Fruit fly (Drosophila melanogaster): ENCODE measurements around the gene CG7384.

The CG7384 gene

dm6 chr2L:10499608-10500007 is 10.6 kb downstream of the CG7384 start (continued):
- TF ChIP-seq CG10979 (tag; optimal IDR thresholded peaks at IDR 0.05) (no peak), CG31388 (GFP tag; optimal IDR thresholded peaks at IDR 0.05) (no peak), CG31365 (tag; optimal IDR thresholded peaks at IDR 0.05) (no peak), sens-2 (GFP tag; IDR thresholded peaks at IDR 0.05) (no peak), CG17829 (tag; optimal IDR thresholded peaks at IDR 0.05) (no peak), CG18599 (GFP tag; optimal IDR thresholded peaks at IDR 0.05) (peak; percentile 6), BtbVII (GFP tag; optimal IDR thresholded peaks at IDR 0.05) (peak; percentile 53), CG7987 (GFP tag; optimal IDR thresholded peaks at IDR 0.05) (peak; percentile 12), Awh (GFP tag; IDR thresholded peaks at IDR 0.05) (peak; percentile 30; the same call in 1 of the 2 replicates), CG2120 (GFP tag; optimal IDR thresholded peaks at IDR 0.05) (no peak), CG14014 (GFP tag; IDR thresholded peaks at IDR 0.05) (0 out of 2 replicates have a peak, but pooled peaks have one; percentile 17), Spps (tag; optimal IDR thresholded peaks at IDR 0.05) (no peak), CG12769 (tag; optimal IDR thresholded peaks at IDR 0.05) (peak; percentile 15), CkIIα-i1 (GFP tag; IDR thresholded peaks at IDR 0.05) (no peak), CG11456 (GFP tag; IDR thresholded peaks at IDR 0.05) (no peak), Fer2 (tag; optimal IDR thresholded peaks at IDR 0.05) (no peak), CG6854 (GFP tag; optimal IDR thresholded peaks at IDR 0.05) (no peak), twi (tag; optimal IDR thresholded peaks at IDR 0.05) (peak; percentile 87), Lpt (GFP tag; optimal IDR thresholded peaks at IDR 0.05) (no peak), zfh1 (GFP tag; IDR thresholded peaks at IDR 0.05) (peak; percentile 8; the same call in 1 of the 3 replicates), eyg (GFP tag; optimal IDR thresholded peaks at IDR 0.05) (no peak), lmd (GFP tag; IDR thresholded peaks at IDR 0.05) (no peak), kay (GFP tag; optimal IDR thresholded peaks at IDR 0.05) (no peak), CG3163 (GFP tag; optimal IDR thresholded peaks at IDR 0.05) (no peak), tin (GFP tag; optimal IDR thresholded peaks at IDR 0.05) (no peak), CG1529 (GFP tag; optimal IDR thresholded peaks at IDR 0.05) (no peak), her (GFP tag; optimal IDR thresholded peaks at IDR 0.05) (no peak), D19B (GFP tag; optimal IDR thresholded peaks at IDR 0.05) (no peak), CG4328 (GFP tag; optimal IDR thresholded peaks at IDR 0.05) (no peak), CG2712 (tag; optimal IDR thresholded peaks at IDR 0.05) (no peak), CG7372 (GFP tag; IDR thresholded peaks at IDR 0.05) (peak; percentile 33; the same call in 1 of the 2 replicates), Deaf1 (tag; optimal IDR thresholded peaks at IDR 0.05) (no peak), Nf-YA (GFP tag; IDR thresholded peaks at IDR 0.05) (no peak), lab (GFP tag; optimal IDR thresholded peaks at IDR 0.05) (peak; percentile 48), Aef1 (GFP tag; IDR thresholded peaks at IDR 0.05) (no peak), CG9797 (GFP tag; optimal IDR thresholded peaks at IDR 0.05) (no peak), mirr (GFP tag; optimal IDR thresholded peaks at IDR 0.05) (peak; percentile 58), Ada2b (GFP tag; IDR thresholded peaks at IDR 0.05) (no peak), ERR (GFP tag; optimal IDR thresholded peaks at IDR 0.05) (no peak), Hmr (GFP tag; optimal IDR thresholded peaks at IDR 0.05) (no peak), CG14667 (GFP tag; IDR thresholded peaks at IDR 0.05) (no peak), PHDP (tag; optimal IDR thresholded peaks at IDR 0.05) (no peak), Hmx (GFP tag; optimal IDR thresholded peaks at IDR 0.05) (no peak), HLHmδ (GFP tag; optimal IDR thresholded peaks at IDR 0.05) (peak; percentile 33), amos (GFP tag; IDR thresholded peaks at IDR 0.05; ENCODE audit: partially characterized antibody) (no peak), Doc3 (GFP tag; IDR thresholded peaks at IDR 0.05; ENCODE audit: partially characterized antibody) (no peak), CG30403 (GFP tag; optimal IDR thresholded peaks at IDR 0.05) (no peak), h (optimal IDR thresholded peaks at IDR 0.05) (no peak), CG30020 (tag; optimal IDR thresholded peaks at IDR 0.05) (no peak), CG14441 (GFP tag; IDR thresholded peaks at IDR 0.05) (0 out of 2 replicates have a peak, but pooled peaks have one; percentile 27), corto (GFP tag; optimal IDR thresholded peaks at IDR 0.05) (no peak), CG17361 (GFP tag; IDR thresholded peaks at IDR 0.05) (no peak)
